Fruit fly (Drosophila melanogaster): ENCODE results near the gene zfh1.
A peak's percentile ranks its signal among the peaks of the same experiment; 100 is the strongest.

The zfh1 gene

DNA sequence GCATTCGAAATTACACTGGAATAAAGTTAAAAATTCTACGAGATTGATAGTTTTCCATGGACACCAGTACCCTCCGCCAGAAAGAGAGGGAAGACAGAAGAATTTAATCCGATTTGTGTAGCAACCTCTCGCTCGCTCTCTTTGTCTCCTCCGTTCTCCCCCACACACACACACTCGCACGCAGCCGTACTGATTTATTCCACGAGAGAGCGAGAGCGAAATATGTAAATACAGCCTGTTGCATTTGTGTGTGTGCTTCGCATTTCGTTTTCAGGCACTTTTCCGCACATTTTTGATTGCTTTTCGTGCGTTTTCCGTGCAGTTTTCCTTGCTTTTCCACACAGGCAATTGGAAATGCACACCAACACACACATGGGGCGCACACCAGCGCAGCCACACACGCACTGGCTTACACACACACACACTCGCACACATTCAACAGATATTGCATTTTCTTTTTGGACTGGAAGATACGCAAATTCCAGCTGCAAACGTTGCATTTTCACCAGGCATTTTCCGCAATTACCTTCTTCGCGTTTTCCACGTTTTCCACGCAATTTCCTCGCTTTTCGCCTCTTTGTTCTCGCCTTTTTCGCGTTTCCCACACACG, 40.1 kb downstream of the zfh1 start (continued):
- TF ChIP-seq cg (GFP tag; optimal IDR thresholded peaks at IDR 0.05) (peak; percentile 99), Oaz (GFP tag; IDR thresholded peaks at IDR 0.05) (no peak), CG8478 (optimal IDR thresholded peaks at IDR 0.05) (peak; percentile 98), Fer1 (GFP tag; optimal IDR thresholded peaks at IDR 0.05) (no peak), CG12391 (tag; optimal IDR thresholded peaks at IDR 0.05) (no peak), Optix (GFP tag; IDR thresholded peaks at IDR 0.05) (no peak), Elba2 (GFP tag; optimal IDR thresholded peaks at IDR 0.05) (peak; percentile 70), CG12155 (GFP tag; optimal IDR thresholded peaks at IDR 0.05) (no peak), odd (GFP tag; optimal IDR thresholded peaks at IDR 0.05) (no peak), Jarid2 (GFP tag; optimal IDR thresholded peaks at IDR 0.05) (no peak), pho (GFP tag; optimal IDR thresholded peaks at IDR 0.05) (no peak), Hey (tag; optimal IDR thresholded peaks at IDR 0.05) (no peak), Myb (GFP tag; optimal IDR thresholded peaks at IDR 0.05) (peak; percentile 5), CG15514 (GFP tag; optimal IDR thresholded peaks at IDR 0.05) (no peak), zf30C (GFP tag; optimal IDR thresholded peaks at IDR 0.05) (peak; percentile 73), dan (GFP tag; IDR thresholded peaks at IDR 0.05) (no peak), HLH54F (GFP tag; optimal IDR thresholded peaks at IDR 0.05) (no peak), CG30403 (GFP tag; optimal IDR thresholded peaks at IDR 0.05) (no peak), CG13123 (GFP tag; optimal IDR thresholded peaks at IDR 0.05) (no peak), jigr1 (GFP tag; IDR thresholded peaks at IDR 0.05) (no peak), org-1 (GFP tag; optimal IDR thresholded peaks at IDR 0.05) (no peak), Adf1 (GFP tag; IDR thresholded peaks at IDR 0.05) (no peak), sens-2 (GFP tag; IDR thresholded peaks at IDR 0.05) (0 out of 2 replicates have a peak, but pooled peaks have one; percentile 30), fd96Cb (tag; optimal IDR thresholded peaks at IDR 0.05) (no peak), CG13624 (GFP tag; optimal IDR thresholded peaks at IDR 0.05) (no peak), CG4404 (GFP tag; IDR thresholded peaks at IDR 0.05) (no peak), CG6254 (GFP tag; optimal IDR thresholded peaks at IDR 0.05) (peak; percentile 5), CG4328 (GFP tag; optimal IDR thresholded peaks at IDR 0.05) (no peak), CHES-1-like (GFP tag; optimal IDR thresholded peaks at IDR 0.05) (no peak), schlank (tag; optimal IDR thresholded peaks at IDR 0.05) (no peak), disco-r (GFP tag; optimal IDR thresholded peaks at IDR 0.05) (no peak), Side (GFP tag; optimal IDR thresholded peaks at IDR 0.05) (no peak), slp2 (GFP tag; optimal IDR thresholded peaks at IDR 0.05) (no peak), D (optimal IDR thresholded peaks at IDR 0.05) (peak; percentile 62), D (GFP tag; optimal IDR thresholded peaks at IDR 0.05) (no peak), ac (GFP tag; optimal IDR thresholded peaks at IDR 0.05) (no peak), Xbp1 (GFP tag; optimal IDR thresholded peaks at IDR 0.05) (no peak), CG12299 (tag; optimal IDR thresholded peaks at IDR 0.05) (no peak), sens (GFP tag) (no peak), E2f1 (GFP tag; IDR thresholded peaks at IDR 0.05) (no peak), nerfin-2 (GFP tag; IDR thresholded peaks at IDR 0.05; ENCODE audit: partially characterized antibody) (no peak), ci (GFP tag; IDR thresholded peaks at IDR 0.05) (no peak), sisA (GFP tag; IDR thresholded peaks at IDR 0.05) (no peak), CG5245 (GFP tag; optimal IDR thresholded peaks at IDR 0.05) (no peak), CG2678 (tag; optimal IDR thresholded peaks at IDR 0.05) (no peak), CG8281 (tag; optimal IDR thresholded peaks at IDR 0.05) (no peak), Doc3 (GFP tag; IDR thresholded peaks at IDR 0.05; ENCODE audit: partially characterized antibody) (no peak), kni (GFP tag; optimal IDR thresholded peaks at IDR 0.05) (peak; percentile 66), toy (GFP tag; IDR thresholded peaks at IDR 0.05) (no peak), sima (GFP tag; optimal IDR thresholded peaks at IDR 0.05) (no peak), CG33213 (GFP tag; optimal IDR thresholded peaks at IDR 0.05) (no peak), croc (GFP tag; conservative IDR thresholded peaks at IDR 0.05) (no peak)
